Fruit fly (Drosophila melanogaster): Measurements from ENCODE around the gene mura.

Gene mura

DNA sequence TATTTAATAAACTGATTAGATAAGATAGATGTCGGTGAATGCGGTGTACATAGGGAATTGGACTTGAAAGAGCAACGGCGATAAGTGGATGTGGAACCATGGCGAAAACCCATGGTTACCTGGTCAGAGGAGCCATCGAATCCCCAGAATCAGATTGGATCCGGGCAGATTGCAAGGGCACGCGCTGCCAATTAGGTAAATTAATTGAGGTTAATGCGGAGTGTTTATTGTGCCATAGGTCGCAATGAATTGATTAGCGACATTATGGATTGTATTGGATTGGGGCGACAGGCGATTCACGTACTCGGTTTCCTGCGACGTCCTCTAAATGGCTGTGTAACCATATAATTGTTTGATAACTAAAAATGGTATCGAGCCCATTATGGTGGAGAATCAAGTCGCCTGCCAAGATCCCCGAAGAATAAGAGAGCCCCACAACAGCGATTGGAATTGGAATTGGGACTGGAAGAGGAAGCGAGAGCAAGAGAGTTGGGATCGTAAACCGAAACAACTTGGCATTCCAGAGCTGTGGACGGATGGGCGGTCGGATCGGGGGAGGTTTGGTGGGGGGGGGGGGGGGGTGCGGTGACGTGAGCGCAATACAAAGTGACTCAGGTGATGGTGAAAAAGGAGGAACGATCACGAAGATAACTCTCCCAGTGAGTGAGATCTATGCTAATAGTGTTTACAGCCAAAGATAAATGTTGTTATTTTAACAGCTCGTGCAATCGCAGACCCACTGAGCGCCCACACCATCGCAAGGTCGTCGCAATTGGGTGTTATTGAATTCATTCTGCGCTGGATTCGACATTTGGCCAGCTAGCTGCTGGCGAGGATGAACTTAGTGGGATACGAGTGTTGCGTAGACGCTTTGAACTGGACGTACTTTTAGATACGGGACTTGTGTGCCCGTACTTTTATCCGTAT lies 49.9 kb downstream of the mura start (continued):
- TF ChIP-seq unc-4 (GFP tag; IDR thresholded peaks at IDR 0.05; ENCODE audit: partially characterized antibody), result no peak
- TF ChIP-seq crp (GFP tag; optimal IDR thresholded peaks at IDR 0.05), result no peak
- no peak for TF ChIP-seq otp (GFP tag; IDR thresholded peaks at IDR 0.05)
- TF ChIP-seq Ravus (GFP tag; IDR thresholded peaks at IDR 0.05), result no peak
- 0 out of 2 replicates have a peak, but pooled peaks have one; percentile 7 for TF ChIP-seq CG9932 (GFP tag; IDR thresholded peaks at IDR 0.05)
- TF ChIP-seq Sox100B (GFP tag; optimal IDR thresholded peaks at IDR 0.05), result no peak
- TF ChIP-seq CG3847 (GFP tag; IDR thresholded peaks at IDR 0.05), result no peak
- TF ChIP-seq CG8924 (tag; optimal IDR thresholded peaks at IDR 0.05), result no peak
- TF ChIP-seq ewg (GFP tag; optimal IDR thresholded peaks at IDR 0.05), result no peak
- no peak for TF ChIP-seq Sry-δ (GFP tag; optimal IDR thresholded peaks at IDR 0.05)
- TF ChIP-seq D19B (GFP tag; optimal IDR thresholded peaks at IDR 0.05), result no peak
- no peak for TF ChIP-seq Oaz (GFP tag; IDR thresholded peaks at IDR 0.05)
- no peak for TF ChIP-seq CG42726 (GFP tag; IDR thresholded peaks at IDR 0.05; ENCODE audit: partially characterized antibody)
- TF ChIP-seq en (GFP tag; optimal IDR thresholded peaks at IDR 0.05), result no peak
- no peak for TF ChIP-seq gro (GFP tag; optimal IDR thresholded peaks at IDR 0.05)
- TF ChIP-seq eve (GFP tag; optimal IDR thresholded peaks at IDR 0.05), result no peak
- no peak for TF ChIP-seq Neu2 (GFP tag; optimal IDR thresholded peaks at IDR 0.05; ENCODE audit: borderline replicate concordance)
- no peak for TF ChIP-seq CG10366 (GFP tag; IDR thresholded peaks at IDR 0.05)
- TF ChIP-seq repo (GFP tag; optimal IDR thresholded peaks at IDR 0.05), result no peak
- no peak for TF ChIP-seq H2.0 (GFP tag; IDR thresholded peaks at IDR 0.05)
- no peak for TF ChIP-seq CG18011 (GFP tag; optimal IDR thresholded peaks at IDR 0.05)
- no peak for TF ChIP-seq CG18599 (GFP tag; optimal IDR thresholded peaks at IDR 0.05)
- TF ChIP-seq NC2β (GFP tag; optimal IDR thresholded peaks at IDR 0.05), result no peak
- no peak for TF ChIP-seq pum (GFP tag; optimal IDR thresholded peaks at IDR 0.05)
- no peak for TF ChIP-seq mld (GFP tag; IDR thresholded peaks at IDR 0.05; ENCODE audit: partially characterized antibody)
- no peak for TF ChIP-seq CG31365 (tag; optimal IDR thresholded peaks at IDR 0.05)
- no peak for TF ChIP-seq CG17568 (GFP tag; optimal IDR thresholded peaks at IDR 0.05)
- TF ChIP-seq ranshi (GFP tag; IDR thresholded peaks at IDR 0.05), result no peak
- no peak for TF ChIP-seq luna (GFP tag; optimal IDR thresholded peaks at IDR 0.05)
- no peak for TF ChIP-seq D19A (tag; optimal IDR thresholded peaks at IDR 0.05)
- peak; percentile 18; the same call in 1 of the 2 replicates for TF ChIP-seq vvl (GFP tag; IDR thresholded peaks at IDR 0.05)
- TF ChIP-seq CG4617 (GFP tag; optimal IDR thresholded peaks at IDR 0.05; ENCODE audit: borderline replicate concordance), result no peak
- TF ChIP-seq CG30431 (GFP tag; optimal IDR thresholded peaks at IDR 0.05), result no peak
- TF ChIP-seq lbe (GFP tag; optimal IDR thresholded peaks at IDR 0.05), result no peak
- TF ChIP-seq CG6791 (GFP tag; IDR thresholded peaks at IDR 0.05; ENCODE audit: partially characterized antibody), result no peak
- no peak for TF ChIP-seq chn (GFP tag; optimal IDR thresholded peaks at IDR 0.05)
- peak; percentile 63 for TF ChIP-seq exex (tag; optimal IDR thresholded peaks at IDR 0.05)
- TF ChIP-seq kni (GFP tag; optimal IDR thresholded peaks at IDR 0.05), result peak; percentile 46
- no peak for TF ChIP-seq Ets97D (GFP tag; optimal IDR thresholded peaks at IDR 0.05)
- no peak for TF ChIP-seq Dek (tag; optimal IDR thresholded peaks at IDR 0.05)
- no peak for TF ChIP-seq vfl (GFP tag; optimal IDR thresholded peaks at IDR 0.05)
- no peak for TF ChIP-seq CG15479 (GFP tag; optimal IDR thresholded peaks at IDR 0.05)
- TF ChIP-seq CG10321 (GFP tag; IDR thresholded peaks at IDR 0.05), result no peak
- TF ChIP-seq cad (GFP tag; optimal IDR thresholded peaks at IDR 0.05), result no peak
- TF ChIP-seq Xrp1 (GFP tag; IDR thresholded peaks at IDR 0.05), result no peak
- TF ChIP-seq dati (GFP tag; IDR thresholded peaks at IDR 0.05), result no peak
- no peak for TF ChIP-seq CG32767 (GFP tag; IDR thresholded peaks at IDR 0.05)
- TF ChIP-seq CG17802 (tag; optimal IDR thresholded peaks at IDR 0.05), result no peak
- no peak for TF ChIP-seq sim (GFP tag; IDR thresholded peaks at IDR 0.05)
